Fruit fly (Drosophila melanogaster): ENCODE results near the gene Task6.
A peak's percentile ranks its signal among the peaks of the same experiment; 100 is the strongest.

Task6 gene

dm6 chr3R:13684569-13685402, 10.4 kb upstream of the Task6 start (continued):
- TF ChIP-seq cg (GFP tag; optimal IDR thresholded peaks at IDR 0.05) (peak; percentile 73), CG4707 (GFP tag; optimal IDR thresholded peaks at IDR 0.05) (no peak)

dm6 chr3R:13683624-13684568, 9.6 kb upstream of the Task6 start, which contains the start of gene flfl:
Gene flfl, plus strand, starts transcription at chr3R:13683921.
- TF ChIP-seq CG8924 (tag; optimal IDR thresholded peaks at IDR 0.05) (peak; percentile 21), yki (optimal IDR thresholded peaks at IDR 0.05) (peak; percentile 97), jumu (GFP tag; optimal IDR thresholded peaks at IDR 0.05) (peak; percentile 35), ewg (GFP tag; optimal IDR thresholded peaks at IDR 0.05) (peak; percentile 26), sd (tag; optimal IDR thresholded peaks at IDR 0.05) (peak; percentile 33), CG18619 (GFP tag; optimal IDR thresholded peaks at IDR 0.05) (peak; percentile 23), CG13894 (tag; optimal IDR thresholded peaks at IDR 0.05) (peak; percentile 40), pzg (GFP tag; optimal IDR thresholded peaks at IDR 0.05) (peak; percentile 91), CG8944 (GFP tag; optimal IDR thresholded peaks at IDR 0.05) (no peak), Hmr (GFP tag; optimal IDR thresholded peaks at IDR 0.05) (peak; percentile 52), Sox102F (GFP tag; optimal IDR thresholded peaks at IDR 0.05) (peak; percentile 18), Atf3 (GFP tag; optimal IDR thresholded peaks at IDR 0.05) (peak; percentile 31), bcd (GFP tag; optimal IDR thresholded peaks at IDR 0.05) (peak; percentile 29), CG3995 (GFP tag; optimal IDR thresholded peaks at IDR 0.05) (peak; percentile 24), Sry-δ (GFP tag; optimal IDR thresholded peaks at IDR 0.05) (peak; percentile 90), Med (GFP tag) (peak; percentile 90), Nf-YB (GFP tag; optimal IDR thresholded peaks at IDR 0.05) (no peak), CG18011 (GFP tag; optimal IDR thresholded peaks at IDR 0.05) (peak; percentile 21), eyg (GFP tag; optimal IDR thresholded peaks at IDR 0.05) (peak; percentile 3), CG12219 (GFP tag; optimal IDR thresholded peaks at IDR 0.05) (peak; percentile 24), CG4617 (GFP tag; optimal IDR thresholded peaks at IDR 0.05; ENCODE audit: borderline replicate concordance) (peak; percentile 57), CG5180 (GFP tag; optimal IDR thresholded peaks at IDR 0.05) (peak; percentile 0), gem (tag; optimal IDR thresholded peaks at IDR 0.05) (no peak), Xrp1 (GFP tag; IDR thresholded peaks at IDR 0.05) (no peak), CG3281 (GFP tag; optimal IDR thresholded peaks at IDR 0.05) (no peak), BtbVII (GFP tag; optimal IDR thresholded peaks at IDR 0.05) (peak; percentile 19), CG4820 (GFP tag; optimal IDR thresholded peaks at IDR 0.05) (no peak), ind (GFP tag; optimal IDR thresholded peaks at IDR 0.05) (peak; percentile 20), CG18764 (GFP tag; optimal IDR thresholded peaks at IDR 0.05) (peak; percentile 35), HHEX (GFP tag; optimal IDR thresholded peaks at IDR 0.05) (peak; percentile 3), MESR4 (GFP tag; optimal IDR thresholded peaks at IDR 0.05) (peak; percentile 94), CG1832 (GFP tag; optimal IDR thresholded peaks at IDR 0.05) (peak; percentile 37), YL-1 (GFP tag; optimal IDR thresholded peaks at IDR 0.05) (peak; percentile 72), CG7987 (GFP tag; optimal IDR thresholded peaks at IDR 0.05) (peak; percentile 74), E2f2 (GFP tag; IDR thresholded peaks at IDR 0.05) (no peak), CG9437 (GFP tag; optimal IDR thresholded peaks at IDR 0.05) (peak; percentile 64), CG16863 (GFP tag; optimal IDR thresholded peaks at IDR 0.05) (peak; percentile 22), Pdp1 (GFP tag; optimal IDR thresholded peaks at IDR 0.05) (peak in 1 of 2 experiments; percentile 96), nmo (GFP tag; optimal IDR thresholded peaks at IDR 0.05) (peak; percentile 51), gfzf (GFP tag; optimal IDR thresholded peaks at IDR 0.05) (peak; percentile 63), CG3726 (GFP tag; IDR thresholded peaks at IDR 0.05) (no peak), CG8359 (GFP tag; optimal IDR thresholded peaks at IDR 0.05; ENCODE audit: borderline replicate concordance) (peak; percentile 9)
